Worm (Caenorhabditis elegans): ENCODE measurements around the gene cyp-33C12.

cyp-33C12 gene

ce11 chrV:2156830-2157229 lies 47.4 kb downstream of the cyp-33C12 start, which contains the start of gene srbc-22:
Gene srbc-22, plus strand, starts transcription at chrV:2157130.
- TF ChIP-seq gei-8 (GFP tag; optimal IDR thresholded peaks at IDR 0.05) (no peak), saeg-2 (GFP tag; IDR thresholded peaks at IDR 0.05) (no peak), nhr-76 (tag; optimal IDR thresholded peaks at IDR 0.05) (no peak), lin-1 (GFP tag; IDR thresholded peaks at IDR 0.05) (no peak), egl-43 (GFP tag; IDR thresholded peaks at IDR 0.05) (no peak), ztf-11 (tag; optimal IDR thresholded peaks at IDR 0.05) (no peak), lim-7 (GFP tag; IDR thresholded peaks at IDR 0.05) (no peak), ceh-62 (tag; optimal IDR thresholded peaks at IDR 0.05) (no peak), mdt-29 (GFP tag; IDR thresholded peaks at IDR 0.05) (no peak), daf-12 (tag; optimal IDR thresholded peaks at IDR 0.05) (no peak), vab-7 (GFP tag; IDR thresholded peaks at IDR 0.05) (no peak), dmd-6 (GFP tag; IDR thresholded peaks at IDR 0.05) (no peak), lsy-2 (tag; optimal IDR thresholded peaks at IDR 0.05) (no peak), ceh-44 (GFP tag; IDR thresholded peaks at IDR 0.05) (no peak), lin-39 (tag; optimal IDR thresholded peaks at IDR 0.05) (no peak), snpc-1.2 (GFP tag; IDR thresholded peaks at IDR 0.05) (no peak), aha-1 (tag) (no peak), F44E2.7 (GFP tag; IDR thresholded peaks at IDR 0.05) (no peak), php-3 (GFP tag; IDR thresholded peaks at IDR 0.05) (no peak), zfp-3 (GFP tag; conservative IDR thresholded peaks at IDR 0.05) (no peak)

- no peak for TF ChIP-seq F49E8.2 (tag; optimal IDR thresholded peaks at IDR 0.05; ENCODE audit: borderline replicate concordance)
- TF ChIP-seq F37D6.2 (tag; optimal IDR thresholded peaks at IDR 0.05): no peak
- no peak for TF ChIP-seq egl-43 (GFP tag; IDR thresholded peaks at IDR 0.05)
- no peak for TF ChIP-seq gei-8 (GFP tag; optimal IDR thresholded peaks at IDR 0.05)
- no peak for TF ChIP-seq F44E2.7 (GFP tag; IDR thresholded peaks at IDR 0.05)
- no peak for TF ChIP-seq zip-2 (tag; optimal IDR thresholded peaks at IDR 0.05)
- no peak for TF ChIP-seq mes-2 (tag; optimal IDR thresholded peaks at IDR 0.05; ENCODE audit: poor library complexity, severe bottlenecking)
- TF ChIP-seq nhr-111 (GFP tag; optimal IDR thresholded peaks at IDR 0.05): no peak
- no peak for TF ChIP-seq hlh-30 (tag; optimal IDR thresholded peaks at IDR 0.05; ENCODE audit: insufficient read depth)
- no peak for TF ChIP-seq zfp-3 (GFP tag; conservative IDR thresholded peaks at IDR 0.05)
- TF ChIP-seq Y75B8A.6 (GFP tag; IDR thresholded peaks at IDR 0.05): no peak
- no peak for TF ChIP-seq zip-11 (GFP tag; IDR thresholded peaks at IDR 0.05)
- no peak for TF ChIP-seq set-16 (GFP tag; IDR thresholded peaks at IDR 0.05)
These were observed 49.0 kb downstream of the cyp-33C12 start, which contains the start of gene srbc-21 for ce11 chrV:2155232-2155631. Gene srbc-21, plus strand, starts transcription at chrV:2155532.

ce11 chrV:2153274-2153673 lies 50.9 kb downstream of the cyp-33C12 start, which contains the start of gene srbc-23:
Gene srbc-23, plus strand, starts transcription at chrV:2153574.
- TF ChIP-seq lin-1 (GFP tag; IDR thresholded peaks at IDR 0.05): no peak
- no peak for TF ChIP-seq nhr-237 (tag; optimal IDR thresholded peaks at IDR 0.05)
- TF ChIP-seq F26F4.8 (GFP tag; conservative IDR thresholded peaks at IDR 0.05): no peak
- TF ChIP-seq spr-3 (GFP tag; optimal IDR thresholded peaks at IDR 0.05): no peak
- TF ChIP-seq pha-4 (GFP tag; IDR thresholded peaks at IDR 0.05): no peak
- no peak for TF ChIP-seq pha-4 (tag; optimal IDR thresholded peaks at IDR 0.05)
- no peak for TF ChIP-seq madf-9 (GFP tag; conservative IDR thresholded peaks at IDR 0.05)
- TF ChIP-seq saeg-2 (GFP tag; IDR thresholded peaks at IDR 0.05): no peak
- no peak for TF ChIP-seq daf-16 (GFP tag; optimal IDR thresholded peaks at IDR 0.05)
- TF ChIP-seq daf-16 (tag; optimal IDR thresholded peaks at IDR 0.05): no peak
- no peak for TF ChIP-seq ceh-82 (tag; optimal IDR thresholded peaks at IDR 0.05)
- TF ChIP-seq lim-7 (GFP tag; IDR thresholded peaks at IDR 0.05): no peak
- no peak for TF ChIP-seq Y75B8A.6 (GFP tag; IDR thresholded peaks at IDR 0.05)
- no peak for TF ChIP-seq madf-5 (GFP tag; IDR thresholded peaks at IDR 0.05)
- no peak for TF ChIP-seq F49E8.2 (tag; optimal IDR thresholded peaks at IDR 0.05; ENCODE audit: borderline replicate concordance)
- TF ChIP-seq F44E2.7 (GFP tag; IDR thresholded peaks at IDR 0.05): no peak
- no peak for TF ChIP-seq vab-7 (GFP tag; IDR thresholded peaks at IDR 0.05)
- no peak for TF ChIP-seq attf-4 (tag; optimal IDR thresholded peaks at IDR 0.05)
- no peak for TF ChIP-seq ctbp-1 (GFP tag; IDR thresholded peaks at IDR 0.05)

All from whole organism, L4 larva.